Worm (Caenorhabditis elegans) whole organism, young adult: Measurements from ENCODE around the gene srj-22.

Source experiments
- B0261.1 ChIP-seq: sonication (generic microtip); optimal IDR thresholded peaks from 2 replicates; lab custom pipeline; 2016; ENCODE audit warnings: mild to moderate bottlenecking, missing genetic modification characterization, moderate library complexity, missing compliant biosample characterization
- Y56A3A.18 ChIP-seq: fragments of 200-800 bp; sonication (Bioruptor generic); IDR thresholded peaks from 2 replicates; pipeline ENCODE4 v1.3.6; 2022; ENCODE audit warnings: missing genetic modification reagents, missing genetic modification characterization, missing compliant biosample characterization
- Y95B8A.8 ChIP-seq: fragments of 200-800 bp; sonication (Bioruptor generic); IDR thresholded peaks from 2 replicates; pipeline ENCODE4 v1.3.6; 2022; ENCODE audit warnings: missing genetic modification reagents, missing genetic modification characterization, missing compliant biosample characterization
- ama-1 ChIP-seq, 3 experiments: fragments of 150-350 bp in 1 of 3; sonication (generic microtip) in 2 of 3; optimal IDR thresholded peaks; 2 replicates each; lab custom pipeline; 2014 to 2018; ENCODE audit warnings: missing biosample characterization in 2 of 3, missing genetic modification characterization in 2 of 3, missing genetic modification reagents in 2 of 3
- dpl-1 ChIP-seq: fragments of 150-350 bp; optimal IDR thresholded peaks from 2 replicates; lab custom pipeline; 2014; ENCODE audit warnings: missing biosample characterization, missing genetic modification reagents, missing genetic modification characterization
- hlh-26 ChIP-seq: fragments of 200-800 bp; sonication (Bioruptor generic); conservative IDR thresholded peaks from 2 replicates; pipeline ENCODE4 v1.3.6; 2022; ENCODE audit warnings: missing genetic modification reagents, missing genetic modification characterization, missing compliant biosample characterization
- madf-10 ChIP-seq: sonication (generic microtip); optimal IDR thresholded peaks from 2 replicates; lab custom pipeline; 2016; ENCODE audit warnings: mild to moderate bottlenecking, missing genetic modification characterization, missing compliant biosample characterization
- nfya-2 ChIP-seq: fragments of 200-800 bp; sonication (Bioruptor generic); IDR thresholded peaks from 2 replicates; pipeline ENCODE4 v1.3.6; 2022; ENCODE audit warnings: missing genetic modification reagents, missing genetic modification characterization, missing compliant biosample characterization
- unc-130 ChIP-seq: sonication (generic microtip); optimal IDR thresholded peaks from 2 replicates; lab custom pipeline; 2016; ENCODE audit warnings: missing genetic modification reagents, missing genetic modification characterization, missing compliant biosample characterization
- xnd-1 ChIP-seq: sonication (generic microtip); optimal IDR thresholded peaks from 2 replicates; lab custom pipeline; 2016; ENCODE audit warnings: missing genotype, missing genetic modification reagents, missing genetic modification characterization, missing compliant biosample characterization
- zim-3 ChIP-seq: sonication (generic microtip); optimal IDR thresholded peaks from 2 replicates; lab custom pipeline; 2017; ENCODE audit warnings: mild to moderate bottlenecking, missing genetic modification characterization, moderate library complexity, missing compliant biosample characterization

ce11 chrV:10745034-10745433 lies 1.5 kb upstream of the srj-22 start, which contains the start of gene srj-21:
- no peak for TF ChIP-seq ama-1 (optimal IDR thresholded peaks at IDR 0.05; lab: Kevin White, UChicago)
- TF ChIP-seq ama-1 (GFP tag; optimal IDR thresholded peaks at IDR 0.05; lab: Kevin White, UChicago) = no peak
- no peak for TF ChIP-seq zim-3 (tag; lab: Kevin White, UChicago)
- no peak for TF ChIP-seq nfya-2 (GFP tag; lab: Robert Waterston, UW)
- no peak for TF ChIP-seq madf-10
- TF ChIP-seq hlh-26 (GFP tag; lab: Robert Waterston, UW) = no peak
- no peak for TF ChIP-seq Y95B8A.8 (GFP tag; lab: Robert Waterston, UW)
- no peak for TF ChIP-seq xnd-1
- TF ChIP-seq Y56A3A.18 (GFP tag; lab: Robert Waterston, UW) = no peak
- TF ChIP-seq B0261.1 = no peak
- no peak for TF ChIP-seq unc-130 (GFP tag; lab: Kevin White, UChicago)
- no peak for TF ChIP-seq dpl-1 (GFP tag; lab: Kevin White, UChicago)
